Fruit fly (Drosophila melanogaster) whole organism, embryonic: ENCODE measurements around the gene ova.
A peak's percentile ranks its signal among the peaks of the same experiment; 100 is the strongest.

ENCODE experiments used
- Antp ChIP-seq: fragments of 200-800 bp; sonication (Bioruptor generic); optimal IDR thresholded peaks from 3 replicates; lab custom pipeline; 2016; ENCODE audit warnings: missing biosample characterization, missing genetic modification characterization
- Bgb ChIP-seq: fragments of 200-800 bp; sonication (Bioruptor generic); IDR thresholded peaks from 2 replicates; pipeline ENCODE4 v1.3.6; 2022; ENCODE audit warnings: missing biosample characterization, missing genetic modification characterization; ENCODE audit not compliant: partially characterized antibody
- CG10462 ChIP-seq: fragments of 200-800 bp; sonication (Bioruptor generic); optimal IDR thresholded peaks from 2 replicates; lab custom pipeline; 2016; ENCODE audit warnings: missing biosample characterization, missing genetic modification characterization
- CG12769 ChIP-seq: fragments of 200-800 bp; sonication (Bioruptor generic); optimal IDR thresholded peaks from 2 replicates; lab custom pipeline; 2019; ENCODE audit warnings: missing biosample characterization, mild to moderate bottlenecking, missing genetic modification characterization, moderate library complexity
- CG13894 ChIP-seq: fragments of 200-800 bp; sonication (Bioruptor generic); optimal IDR thresholded peaks from 3 replicates; lab custom pipeline; 2018; ENCODE audit warnings: missing biosample characterization, mild to moderate bottlenecking, missing genetic modification characterization, moderate library complexity
- CG14860 ChIP-seq: fragments of 200-800 bp; sonication (Bioruptor generic); IDR thresholded peaks from 3 replicates; pipeline ENCODE4 v1.3.6; 2022; ENCODE audit warnings: missing biosample characterization, missing genetic modification characterization; ENCODE audit not compliant: partially characterized antibody
- CG16779 ChIP-seq: fragments of 200-800 bp; sonication (Bioruptor generic); IDR thresholded peaks from 2 replicates; pipeline ENCODE4 v1.3.6; 2022; ENCODE audit warnings: missing biosample characterization, missing genetic modification characterization
- CG18476 ChIP-seq: fragments of 200-800 bp; sonication (Bioruptor generic); optimal IDR thresholded peaks from 2 replicates; lab custom pipeline; 2016; ENCODE audit warnings: missing biosample characterization, mild to moderate bottlenecking, missing genetic modification characterization
- CG18764 ChIP-seq: fragments of 200-800 bp; sonication (Bioruptor generic); optimal IDR thresholded peaks from 3 replicates; lab custom pipeline; 2016; ENCODE audit warnings: missing biosample characterization, missing genetic modification characterization
- CG2120 ChIP-seq: fragments of 200-800 bp; sonication (Bioruptor generic); optimal IDR thresholded peaks from 3 replicates; lab custom pipeline; 2016; ENCODE audit warnings: missing biosample characterization, missing genetic modification characterization
- CG2129 ChIP-seq: fragments of 200-800 bp; sonication (Bioruptor generic); IDR thresholded peaks from 2 replicates; pipeline ENCODE4 v1.3.6; 2022; ENCODE audit warnings: missing biosample characterization, missing genetic modification characterization; ENCODE audit not compliant: partially characterized antibody
- CG30403 ChIP-seq: fragments of 200-800 bp; sonication (Bioruptor generic); optimal IDR thresholded peaks from 3 replicates; lab custom pipeline; 2016; ENCODE audit warnings: missing biosample characterization, missing genetic modification characterization
- CG31441 ChIP-seq: fragments of 200-800 bp; sonication (Bioruptor generic); IDR thresholded peaks from 2 replicates; pipeline ENCODE4 v1.3.6; 2022; ENCODE audit warnings: missing biosample characterization, missing genetic modification characterization
- CG34422 ChIP-seq: fragments of 200-800 bp; sonication (Bioruptor generic); IDR thresholded peaks from 3 replicates; pipeline ENCODE4 v1.3.6; 2022; ENCODE audit warnings: missing biosample characterization, missing genetic modification characterization
- CG4707 ChIP-seq: fragments of 200-800 bp; sonication (Bioruptor generic); optimal IDR thresholded peaks from 2 replicates; lab custom pipeline; 2018; ENCODE audit warnings: missing biosample characterization, mild to moderate bottlenecking, missing genetic modification characterization, moderate library complexity
- CG8290 ChIP-seq, 3 experiments: fragments of 200-800 bp; sonication (Bioruptor generic); optimal IDR thresholded peaks; 2 replicates each; lab custom pipeline; 2016 to 2019; ENCODE audit warnings: missing biosample characterization in 3 of 3, missing genetic modification characterization in 3 of 3, mild to moderate bottlenecking in 2 of 3, moderate library complexity in 1 of 3
- CG8765 ChIP-seq: fragments of 200-800 bp; sonication (Bioruptor generic); IDR thresholded peaks from 2 replicates; pipeline ENCODE4 v1.3.6; 2022; ENCODE audit warnings: missing biosample characterization, missing genetic modification characterization
- Dp ChIP-seq: fragments of 200-800 bp; sonication (Bioruptor generic); optimal IDR thresholded peaks from 2 replicates; lab custom pipeline; 2018; ENCODE audit warnings: missing biosample characterization, mild to moderate bottlenecking, missing genetic modification characterization, moderate library complexity
- ERR ChIP-seq: fragments of 200-800 bp; sonication (Bioruptor generic); optimal IDR thresholded peaks from 2 replicates; lab custom pipeline; 2016; ENCODE audit warnings: missing biosample characterization, missing genetic modification characterization
- Hr51 ChIP-seq, 2 experiments: fragments of 200-800 bp; sonication (Bioruptor generic); optimal IDR thresholded peaks; 2 replicates in 1 of 2; 3 replicates in 1 of 2; lab custom pipeline; 2016 to 2018; ENCODE audit warnings: missing biosample characterization in 2 of 2, missing genetic modification characterization in 2 of 2, mild to moderate bottlenecking in 1 of 2, moderate library complexity in 1 of 2
- MESR4 ChIP-seq: fragments of 200-800 bp; sonication (Bioruptor generic); optimal IDR thresholded peaks from 2 replicates; lab custom pipeline; 2018; ENCODE audit warnings: missing biosample characterization, mild to moderate bottlenecking, missing genetic modification characterization, moderate library complexity
- Sry-β ChIP-seq: fragments of 200-800 bp; sonication (Bioruptor generic); optimal IDR thresholded peaks from 2 replicates; lab custom pipeline; 2018; ENCODE audit warnings: missing biosample characterization, mild to moderate bottlenecking, missing genetic modification characterization, moderate library complexity
- Xbp1 ChIP-seq: fragments of 200-800 bp; sonication (Bioruptor generic); optimal IDR thresholded peaks from 3 replicates; lab custom pipeline; 2016; ENCODE audit warnings: missing biosample characterization, mild to moderate bottlenecking, missing genetic modification characterization
- YL-1 ChIP-seq: fragments of 200-800 bp; sonication (Bioruptor generic); optimal IDR thresholded peaks from 3 replicates; lab custom pipeline; 2017; ENCODE audit warnings: missing biosample characterization, mild to moderate bottlenecking, missing genetic modification characterization
- ara ChIP-seq: fragments of 200-800 bp; sonication (Bioruptor generic); IDR thresholded peaks from 2 replicates; pipeline ENCODE4 v1.3.6; 2022; ENCODE audit warnings: missing biosample characterization, missing genetic modification characterization
- chinmo ChIP-seq: fragments of 200-800 bp; sonication (Bioruptor generic); IDR thresholded peaks from 4 replicates; pipeline ENCODE4 v1.3.6; 2022; ENCODE audit warnings: missing biosample characterization, missing genetic modification characterization; ENCODE audit not compliant: partially characterized antibody
- chm ChIP-seq: fragments of 200-800 bp; sonication (Bioruptor generic); IDR thresholded peaks from 2 replicates; pipeline ENCODE4 v1.3.6; 2022; ENCODE audit warnings: missing biosample characterization, missing genetic modification characterization
- crol ChIP-seq: fragments of 200-800 bp; sonication (Bioruptor generic); IDR thresholded peaks from 2 replicates; pipeline ENCODE4 v1.3.6; 2022; ENCODE audit warnings: missing biosample characterization, missing genetic modification characterization
- dm ChIP-seq: fragments of 200-800 bp; sonication (Bioruptor generic); optimal IDR thresholded peaks from 3 replicates; lab custom pipeline; 2016; ENCODE audit warnings: missing biosample characterization, missing genetic modification characterization
- dysf ChIP-seq: fragments of 200-800 bp; sonication (Bioruptor generic); IDR thresholded peaks from 3 replicates; pipeline ENCODE4 v1.3.6; 2022; ENCODE audit warnings: missing biosample characterization, missing genetic modification characterization
- ewg ChIP-seq: fragments of 200-800 bp; sonication (Bioruptor generic); optimal IDR thresholded peaks from 3 replicates; lab custom pipeline; 2017; ENCODE audit warnings: mild to moderate bottlenecking, missing biosample characterization, missing genetic modification reagents, missing genetic modification characterization
- gfzf ChIP-seq: fragments of 200-800 bp; sonication (Bioruptor generic); optimal IDR thresholded peaks from 2 replicates; lab custom pipeline; 2016; ENCODE audit warnings: missing biosample characterization, mild to moderate bottlenecking, missing genetic modification characterization, moderate library complexity
- grau ChIP-seq: fragments of 200-800 bp; optimal IDR thresholded peaks from 3 replicates; lab custom pipeline; 2019; ENCODE audit warnings: missing biosample characterization, mild to moderate bottlenecking, missing genetic modification characterization, moderate library complexity
- hth ChIP-seq: fragments of >200 bp; optimal IDR thresholded peaks from 2 replicates; lab custom pipeline; 2017; ENCODE audit warnings: inconsistent platforms
- lbe ChIP-seq: fragments of 200-800 bp; sonication (Bioruptor generic); optimal IDR thresholded peaks from 2 replicates; lab custom pipeline; 2016; ENCODE audit warnings: missing biosample characterization, mild to moderate bottlenecking, missing genetic modification characterization
- lilli ChIP-seq: fragments of 200-800 bp; sonication (Bioruptor generic); optimal IDR thresholded peaks from 3 replicates; lab custom pipeline; 2016; ENCODE audit warnings: missing biosample characterization, missing genetic modification characterization
- maf-S ChIP-seq: fragments of 200-800 bp; sonication (Bioruptor generic); optimal IDR thresholded peaks from 2 replicates; lab custom pipeline; 2016; ENCODE audit warnings: missing biosample characterization, missing genetic modification characterization
- nmo ChIP-seq: fragments of 200-800 bp; sonication (Bioruptor generic); optimal IDR thresholded peaks from 2 replicates; lab custom pipeline; 2018; ENCODE audit warnings: missing biosample characterization, mild to moderate bottlenecking, missing genetic modification characterization, moderate library complexity
- org-1 ChIP-seq: fragments of 200-800 bp; sonication (Bioruptor generic); optimal IDR thresholded peaks from 2 replicates; lab custom pipeline; 2017; ENCODE audit warnings: missing biosample characterization, missing genetic modification characterization
- pfk ChIP-seq: fragments of 200-800 bp; sonication (Bioruptor generic); optimal IDR thresholded peaks from 2 replicates; lab custom pipeline; 2018; ENCODE audit warnings: missing biosample characterization, mild to moderate bottlenecking, missing genetic modification characterization, moderate library complexity
- pita ChIP-seq: fragments of 200-800 bp; sonication (Bioruptor generic); optimal IDR thresholded peaks from 2 replicates; lab custom pipeline; 2017; ENCODE audit warnings: missing biosample characterization, mild to moderate bottlenecking, missing genetic modification characterization
- pros ChIP-seq: fragments of 200-800 bp; sonication (Bioruptor generic); optimal IDR thresholded peaks from 3 replicates; lab custom pipeline; 2019; ENCODE audit warnings: missing biosample characterization, mild to moderate bottlenecking, missing genetic modification characterization, moderate library complexity
- pzg ChIP-seq: fragments of 200-800 bp; sonication (Bioruptor generic); optimal IDR thresholded peaks from 3 replicates; lab custom pipeline; 2018; ENCODE audit warnings: missing biosample characterization, mild to moderate bottlenecking, missing genetic modification characterization, moderate library complexity
- schlank ChIP-seq: fragments of 200-800 bp; sonication (Bioruptor generic); optimal IDR thresholded peaks from 2 replicates; lab custom pipeline; 2018; ENCODE audit warnings: missing biosample characterization, mild to moderate bottlenecking, missing genetic modification characterization
- sens ChIP-seq: fragments of 200-800 bp; sonication (Bioruptor generic); peaks from one replicate; lab custom pipeline; 2016; ENCODE audit warnings: missing biosample characterization, missing genetic modification characterization
- sima ChIP-seq: fragments of 200-800 bp; sonication (Bioruptor generic); optimal IDR thresholded peaks from 2 replicates; lab custom pipeline; 2016; ENCODE audit warnings: missing biosample characterization, missing genetic modification characterization
- slp2 ChIP-seq: fragments of 200-800 bp; sonication (Bioruptor generic); optimal IDR thresholded peaks from 2 replicates; lab custom pipeline; 2016; ENCODE audit warnings: missing biosample characterization, missing genetic modification characterization
- sob ChIP-seq: fragments of 200-800 bp; sonication (Bioruptor generic); IDR thresholded peaks from 2 replicates; pipeline ENCODE4 v1.3.6; 2022; ENCODE audit warnings: missing biosample characterization, missing genetic modification characterization
- sqz ChIP-seq: fragments of 200-800 bp; sonication (Bioruptor generic); optimal IDR thresholded peaks from 3 replicates; lab custom pipeline; 2018; ENCODE audit warnings: missing biosample characterization, mild to moderate bottlenecking, missing genetic modification characterization
- wor ChIP-seq: fragments of 200-800 bp; sonication (Bioruptor generic); IDR thresholded peaks from 2 replicates; pipeline ENCODE4 v1.3.6; 2022; ENCODE audit warnings: missing biosample characterization, missing genetic modification characterization
- zfh1 ChIP-seq: fragments of 200-800 bp; sonication (Bioruptor generic); IDR thresholded peaks from 3 replicates; pipeline ENCODE4 v1.3.6; 2022; ENCODE audit warnings: missing biosample characterization, missing genetic modification characterization

Gene ova

dm6 chr2L:10278658-10279057, 47.2 kb upstream of the ova start, which contains the start of gene Utx (continued):
- TF ChIP-seq chinmo (GFP tag; lab: Robert Waterston, UW) (0 out of 4 replicates have a peak, but pooled peaks have one; percentile 49), CG18476 (GFP tag; lab: Kevin White, UChicago) (no peak), maf-S (GFP tag; lab: Kevin White, UChicago) (no peak), Hr51 (GFP tag; optimal IDR thresholded peaks at IDR 0.05; lab: Kevin White, UChicago) (no peak), CG14860 (GFP tag; lab: Robert Waterston, UW) (peak; percentile 75), CG18764 (GFP tag; lab: Kevin White, UChicago) (no peak), MESR4 (peak; percentile 31), gfzf (GFP tag; lab: Kevin White, UChicago) (peak; percentile 25), grau (tag; lab: Kevin White, UChicago) (no peak), chm (GFP tag; lab: Robert Waterston, UW) (no peak), CG16779 (GFP tag; lab: Robert Waterston, UW) (no peak), CG2129 (GFP tag; lab: Robert Waterston, UW) (peak; percentile 39; the same call in 1 of the 2 replicates), nmo (GFP tag; lab: Kevin White, UChicago) (no peak), org-1 (GFP tag; lab: Kevin White, UChicago) (no peak), CG30403 (GFP tag; lab: Kevin White, UChicago) (peak; percentile 1), Bgb (GFP tag; lab: Robert Waterston, UW) (peak; percentile 88), pita (GFP tag; lab: Kevin White, UChicago) (no peak), sens (GFP tag; lab: Kevin White, UChicago) (no peak), pfk (peak; percentile 93), crol (GFP tag; lab: Robert Waterston, UW) (no peak), CG12769 (no peak), ara (GFP tag; lab: Robert Waterston, UW) (no peak), sob (GFP tag; lab: Robert Waterston, UW) (no peak), Antp (GFP tag; lab: Kevin White, UChicago) (no peak), YL-1 (GFP tag; lab: Kevin White, UChicago) (no peak), lbe (GFP tag; lab: Kevin White, UChicago) (no peak), lilli (GFP tag; lab: Kevin White, UChicago) (no peak), pros (GFP tag; lab: Kevin White, UChicago) (no peak), dm (GFP tag; lab: Kevin White, UChicago) (no peak), wor (no peak), CG2120 (GFP tag; lab: Kevin White, UChicago) (no peak), pzg (GFP tag; lab: Kevin White, UChicago) (peak; percentile 77), CG34422 (GFP tag; lab: Robert Waterston, UW) (no peak), zfh1 (GFP tag; lab: Robert Waterston, UW) (no peak), sqz (GFP tag; lab: Kevin White, UChicago) (no peak), slp2 (GFP tag; lab: Kevin White, UChicago) (no peak), CG4707 (no peak), CG8290 (GFP tag; optimal IDR thresholded peaks at IDR 0.05; lab: Kevin White, UChicago) (peak; percentile 5), CG8290 (tag; optimal IDR thresholded peaks at IDR 0.05; lab: Kevin White, UChicago) (no peak), ewg (GFP tag; lab: Kevin White, UChicago) (no peak), ERR (GFP tag; lab: Kevin White, UChicago) (no peak), schlank (no peak), sima (GFP tag; lab: Kevin White, UChicago) (no peak), CG13894 (no peak), Dp (GFP tag; lab: Kevin White, UChicago) (peak; percentile 45), Sry-β (no peak), CG10462 (GFP tag; lab: Kevin White, UChicago) (no peak), hth (lab: Kevin White, UChicago) (no peak), Xbp1 (GFP tag; lab: Kevin White, UChicago) (peak; percentile 41), CG31441 (GFP tag; lab: Robert Waterston, UW) (no peak), dysf (GFP tag; lab: Robert Waterston, UW) (no peak), CG8765 (GFP tag; lab: Robert Waterston, UW) (no peak)
